Worm (Caenorhabditis elegans) whole organism, young adult: ENCODE data around the gene mltn-6.

Experiments used
- D2030.7 ChIP-seq: fragments of 200-800 bp; sonication (Bioruptor generic); IDR thresholded peaks from 2 replicates; pipeline ENCODE4 v1.3.6; 2022; ENCODE audit warnings: missing genetic modification reagents, missing genetic modification characterization, missing compliant biosample characterization
- F55B11.4 ChIP-seq: sonication (generic microtip); optimal IDR thresholded peaks from 2 replicates; lab custom pipeline; 2016; ENCODE audit warnings: missing compliant biosample characterization, missing genetic modification characterization, borderline replicate concordance; ENCODE audit not compliant: insufficient read depth
- K11D2.4 ChIP-seq: fragments of 200-800 bp; sonication (Bioruptor generic); IDR thresholded peaks from 2 replicates; pipeline ENCODE4 v1.3.6; 2022; ENCODE audit warnings: missing genetic modification reagents, missing genetic modification characterization, missing compliant biosample characterization
- K12H6.12 ChIP-seq: fragments of 200-800 bp; sonication (Bioruptor generic); optimal IDR thresholded peaks from 2 replicates; lab custom pipeline; 2018; ENCODE audit warnings: mild to moderate bottlenecking, missing genetic modification characterization, missing compliant biosample characterization
- T26A5.8 ChIP-seq: sonication (generic microtip); optimal IDR thresholded peaks from 2 replicates; lab custom pipeline; 2016; ENCODE audit warnings: missing genetic modification characterization, missing compliant biosample characterization
- ama-1 ChIP-seq, 3 experiments: fragments of 150-350 bp in 1 of 3; sonication (generic microtip) in 2 of 3; optimal IDR thresholded peaks; 2 replicates each; lab custom pipeline; 2014 to 2018; ENCODE audit warnings: missing biosample characterization in 2 of 3, missing genetic modification characterization in 2 of 3, missing genetic modification reagents in 2 of 3
- aptf-3 ChIP-seq: fragments of 200-800 bp; sonication (Bioruptor generic); IDR thresholded peaks from 2 replicates; pipeline ENCODE4 v1.3.6; 2022; ENCODE audit warnings: missing genetic modification characterization, missing compliant biosample characterization
- atf-7 ChIP-seq: sonication (generic microtip); optimal IDR thresholded peaks from 2 replicates; lab custom pipeline; 2017; ENCODE audit warnings: mild to moderate bottlenecking, missing genetic modification characterization, missing compliant biosample characterization
- athp-1 ChIP-seq: sonication (generic microtip); optimal IDR thresholded peaks from 2 replicates; lab custom pipeline; 2017; ENCODE audit warnings: mild to moderate bottlenecking, missing genetic modification characterization, missing compliant biosample characterization
- attf-5 ChIP-seq: fragments of 200-800 bp; sonication (Bioruptor generic); optimal IDR thresholded peaks from 2 replicates; lab custom pipeline; 2018; ENCODE audit warnings: mild to moderate bottlenecking, missing genetic modification characterization, missing compliant biosample characterization
- bed-1 ChIP-seq: fragments of 200-800 bp; sonication (Bioruptor generic); IDR thresholded peaks from 2 replicates; pipeline ENCODE4 v1.3.6; 2022; ENCODE audit warnings: missing genetic modification reagents, missing genetic modification characterization, missing compliant biosample characterization
- ceh-27 ChIP-seq: fragments of 200-800 bp; sonication (Bioruptor generic); optimal IDR thresholded peaks from 2 replicates; lab custom pipeline; 2018; ENCODE audit warnings: mild to moderate bottlenecking, missing genetic modification characterization, moderate library complexity, missing compliant biosample characterization
- ceh-58 ChIP-seq: fragments of 200-800 bp; sonication (Bioruptor generic); IDR thresholded peaks from 2 replicates; pipeline ENCODE4 v1.3.6; 2022; ENCODE audit warnings: missing genetic modification characterization, missing compliant biosample characterization
- die-1 ChIP-seq: sonication (generic microtip); optimal IDR thresholded peaks from 2 replicates; lab custom pipeline; 2016; ENCODE audit warnings: missing genotype, mild to moderate bottlenecking, missing genetic modification characterization, missing compliant biosample characterization
- egl-44 ChIP-seq: fragments of 200-800 bp; sonication (Bioruptor generic); IDR thresholded peaks from 2 replicates; pipeline ENCODE4 v1.3.6; 2022; ENCODE audit warnings: missing genetic modification reagents, missing genetic modification characterization, missing compliant biosample characterization
- ets-4 ChIP-seq: fragments of 200-800 bp; sonication (Bioruptor generic); optimal IDR thresholded peaks from 2 replicates; lab custom pipeline; 2018; ENCODE audit warnings: mild to moderate bottlenecking, missing genetic modification characterization, missing compliant biosample characterization
- hmg-1.2 ChIP-seq: fragments of 200-800 bp; sonication (Bioruptor generic); IDR thresholded peaks from 2 replicates; pipeline ENCODE4 v1.3.6; 2022; ENCODE audit warnings: missing genetic modification reagents, missing genetic modification characterization, missing compliant biosample characterization
- hrde-1 ChIP-seq: sonication (generic microtip); optimal IDR thresholded peaks from 2 replicates; lab custom pipeline; 2016; ENCODE audit warnings: missing genetic modification characterization, mild to moderate bottlenecking, missing compliant biosample characterization, moderate library complexity, missing genotype, missing genetic modification reagents, borderline replicate concordance
- let-526 ChIP-seq: fragments of 200-800 bp; sonication (Bioruptor generic); IDR thresholded peaks from 2 replicates; pipeline ENCODE4 v1.3.6; 2022; ENCODE audit warnings: missing genetic modification reagents, missing genetic modification characterization, missing compliant biosample characterization
- let-607 ChIP-seq, 2 experiments: fragments of 200-800 bp in 1 of 2; sonication (Bioruptor generic) in 1 of 2; sonication (generic microtip) in 1 of 2; optimal IDR thresholded peaks; 2 replicates each; lab custom pipeline; 2016 to 2018; ENCODE audit warnings: mild to moderate bottlenecking in 2 of 2, missing compliant biosample characterization in 2 of 2, missing genetic modification characterization in 2 of 2, moderate library complexity in 2 of 2, missing genotype in 1 of 2
- lsy-27 ChIP-seq: sonication (generic microtip); optimal IDR thresholded peaks from 2 replicates; lab custom pipeline; 2017; ENCODE audit warnings: missing genetic modification characterization, mild to moderate bottlenecking, missing compliant biosample characterization, antibody characterized with exemption, missing genotype, borderline replicate concordance; ENCODE audit not compliant: insufficient read depth
- mcd-1 ChIP-seq: fragments of 200-800 bp; sonication (Bioruptor generic); IDR thresholded peaks from 2 replicates; pipeline ENCODE4 v1.3.6; 2022; ENCODE audit warnings: missing genetic modification reagents, missing genetic modification characterization, missing compliant biosample characterization
- nfyb-1 ChIP-seq: fragments of 200-800 bp; sonication (Bioruptor generic); IDR thresholded peaks from 2 replicates; pipeline ENCODE4 v1.3.6; 2022; ENCODE audit warnings: missing genetic modification reagents, missing genetic modification characterization, missing compliant biosample characterization
- nhr-80 ChIP-seq: sonication (generic microtip); optimal IDR thresholded peaks from 2 replicates; lab custom pipeline; 2016; ENCODE audit warnings: missing genetic modification characterization, missing compliant biosample characterization
- rec-8 ChIP-seq, 2 experiments: sonication (generic microtip); optimal IDR thresholded peaks; 2 replicates each; lab custom pipeline; 2016; ENCODE audit warnings: mild to moderate bottlenecking in 2 of 2, missing genetic modification characterization in 2 of 2, missing genetic modification reagents in 2 of 2, missing genotype in 2 of 2, missing biosample characterization in 1 of 2, missing compliant biosample characterization in 1 of 2, moderate library complexity in 1 of 2
- snpc-1.1 ChIP-seq: sonication (generic microtip); optimal IDR thresholded peaks from 2 replicates; lab custom pipeline; 2017; ENCODE audit warnings: missing genetic modification characterization, mild to moderate bottlenecking, missing compliant biosample characterization, antibody characterized with exemption, moderate library complexity, missing genotype, missing genetic modification reagents; ENCODE audit not compliant: insufficient read depth
- somi-1 ChIP-seq: fragments of 200-800 bp; sonication (Bioruptor generic); optimal IDR thresholded peaks from 2 replicates; lab custom pipeline; 2018; ENCODE audit warnings: mild to moderate bottlenecking, missing genetic modification characterization, missing compliant biosample characterization
- tbp1 ChIP-seq: fragments of 200-800 bp; sonication (Bioruptor generic); optimal IDR thresholded peaks from 2 replicates; lab custom pipeline; 2018; ENCODE audit warnings: mild to moderate bottlenecking, missing genetic modification characterization, missing compliant biosample characterization
- unc-62 ChIP-seq: fragments of 150-350 bp; optimal IDR thresholded peaks from 2 replicates; lab custom pipeline; 2014; ENCODE audit warnings: missing biosample characterization, missing genetic modification reagents, missing genetic modification characterization
- xnd-1 ChIP-seq: sonication (generic microtip); optimal IDR thresholded peaks from 2 replicates; lab custom pipeline; 2016; ENCODE audit warnings: missing genotype, missing genetic modification reagents, missing genetic modification characterization, missing compliant biosample characterization
- zim-3 ChIP-seq: sonication (generic microtip); optimal IDR thresholded peaks from 2 replicates; lab custom pipeline; 2017; ENCODE audit warnings: mild to moderate bottlenecking, missing genetic modification characterization, moderate library complexity, missing compliant biosample characterization
- ztf-22 ChIP-seq: fragments of 200-800 bp; sonication (Bioruptor generic); optimal IDR thresholded peaks from 2 replicates; lab custom pipeline; 2018; ENCODE audit warnings: mild to moderate bottlenecking, missing genetic modification characterization, moderate library complexity, missing compliant biosample characterization
- ztf-25 ChIP-seq: fragments of 200-800 bp; sonication (Bioruptor generic); IDR thresholded peaks from 2 replicates; pipeline ENCODE4 v1.3.6; 2022; ENCODE audit warnings: missing genetic modification reagents, missing genetic modification characterization, missing compliant biosample characterization

mltn-6 gene

ce11 chrV:414630-415029 is 49.9 kb downstream of the mltn-6 start, which contains the start of gene dod-19:
dod-19 (minus strand) TSS chrV:414759.
- peak; percentile 17 for TF ChIP-seq nhr-80 (tag; lab: Kevin White, UChicago)
- TF ChIP-seq snpc-1.1, result no peak
- TF ChIP-seq, all 124 proteins: peak for 1

- TF ChIP-seq unc-62, result peak; percentile 46
- TF ChIP-seq hmg-1.2 (GFP tag; lab: Robert Waterston, UW), result no peak
- TF ChIP-seq nhr-80 (tag; lab: Kevin White, UChicago), result peak; percentile 24
Measured at ce11 chrV:415072-415471, 50.3 kb downstream of the mltn-6 start.

- TF ChIP-seq K12H6.12 (tag; lab: Kevin White, UChicago), result no peak
- peak; percentile 79 for TF ChIP-seq atf-7 (tag; lab: Kevin White, UChicago)
- TF ChIP-seq hrde-1 (tag; lab: Kevin White, UChicago), result no peak
- no peak for TF ChIP-seq rec-8 (tag; optimal IDR thresholded peaks at IDR 0.05; lab: Kevin White, UChicago)
- no peak for TF ChIP-seq ama-1 (optimal IDR thresholded peaks at IDR 0.05; lab: Kevin White, UChicago)
- TF ChIP-seq ama-1 (GFP tag; optimal IDR thresholded peaks at IDR 0.05; lab: Kevin White, UChicago), result no peak
- no peak for TF ChIP-seq athp-1 (tag; lab: Kevin White, UChicago)
- TF ChIP-seq T26A5.8 (tag; lab: Kevin White, UChicago), result no peak
- no peak for TF ChIP-seq nfyb-1 (GFP tag; lab: Robert Waterston, UW)
- TF ChIP-seq zim-3 (tag; lab: Kevin White, UChicago), result no peak
- no peak for TF ChIP-seq let-526
- TF ChIP-seq nhr-80 (tag; lab: Kevin White, UChicago), result peak; percentile 35
- peak; percentile 70 for TF ChIP-seq unc-62
- no peak for TF ChIP-seq xnd-1 (tag; lab: Kevin White, UChicago)
- peak in 1 of 2 experiments; percentile 45 for TF ChIP-seq let-607 (tag; optimal IDR thresholded peaks at IDR 0.05; lab: Kevin White, UChicago)
- no peak for TF ChIP-seq ceh-58 (GFP tag; lab: Robert Waterston, UW)
- TF ChIP-seq tbp1 (GFP tag; lab: Kevin White, UChicago), result no peak
- TF ChIP-seq egl-44, result no peak
- no peak for TF ChIP-seq ceh-27 (GFP tag; lab: Kevin White, UChicago)
- TF ChIP-seq bed-1 (GFP tag; lab: Robert Waterston, UW), result no peak
Measured at ce11 chrV:417656-418353, 53.1 kb downstream of the mltn-6 start, which contains the start of gene irg-8. irg-8 (minus strand) TSS chrV:417706.

ce11 chrV:418432-418831 is 53.7 kb downstream of the mltn-6 start, which contains the start of gene Y39D8A.1:
Y39D8A.1 (plus strand) TSS chrV:418732.
- TF ChIP-seq ztf-22 (GFP tag; lab: Kevin White, UChicago) (no peak), athp-1 (tag; lab: Kevin White, UChicago) (no peak), somi-1 (no peak), mcd-1 (GFP tag; lab: Robert Waterston, UW) (no peak), xnd-1 (tag; lab: Kevin White, UChicago) (no peak), lsy-27 (tag; lab: Kevin White, UChicago) (no peak), ztf-25 (no peak), die-1 (tag; lab: Kevin White, UChicago) (no peak), D2030.7 (GFP tag; lab: Robert Waterston, UW) (no peak), K11D2.4 (GFP tag; lab: Robert Waterston, UW) (no peak), atf-7 (tag; lab: Kevin White, UChicago) (no peak), F55B11.4 (tag; lab: Kevin White, UChicago) (no peak), aptf-3 (GFP tag; lab: Robert Waterston, UW) (no peak), attf-5 (GFP tag; lab: Kevin White, UChicago) (no peak), ets-4 (no peak)
